Worm (Caenorhabditis elegans) whole organism, L4 larva: ENCODE measurements around the gene gpch-1.

Experiments used
- D1046.2 ChIP-seq: fragments of 200-800 bp; sonication (Bioruptor generic); IDR thresholded peaks from 2 replicates; pipeline ENCODE4 v1.3.6; 2022; ENCODE audit warnings: missing genetic modification characterization, missing compliant biosample characterization
- F26F4.8 ChIP-seq: fragments of 200-800 bp; sonication (Bioruptor generic); conservative IDR thresholded peaks from 2 replicates; pipeline ENCODE4 v1.3.6; 2022; ENCODE audit warnings: missing genetic modification characterization, missing compliant biosample characterization
- T26A8.4 ChIP-seq: fragments of 200-800 bp; sonication (Bioruptor generic); IDR thresholded peaks from 2 replicates; pipeline ENCODE4 v1.3.6; 2022; ENCODE audit warnings: missing genetic modification characterization, missing compliant biosample characterization
- Y5F2A.4 ChIP-seq: fragments of 200-800 bp; sonication (Bioruptor generic); optimal IDR thresholded peaks from 2 replicates; lab custom pipeline; 2018; ENCODE audit warnings: mild to moderate bottlenecking, missing genetic modification characterization, missing compliant biosample characterization
- ama-1 ChIP-seq: fragments of 150-350 bp; optimal IDR thresholded peaks from 2 replicates; lab custom pipeline; 2014; ENCODE audit warnings: inconsistent platforms, mixed read lengths
- ceh-32 ChIP-seq: sonication (generic microtip); optimal IDR thresholded peaks from 2 replicates; lab custom pipeline; 2016; ENCODE audit warnings: mild to moderate bottlenecking, missing genetic modification characterization, missing compliant biosample characterization; ENCODE audit not compliant: poor library complexity
- cey-2 ChIP-seq: sonication (generic microtip); optimal IDR thresholded peaks from 3 replicates; lab custom pipeline; 2017; ENCODE audit warnings: missing genetic modification characterization, mild to moderate bottlenecking, missing compliant biosample characterization, antibody characterized with exemption, borderline replicate concordance; ENCODE audit not compliant: insufficient read depth
- daf-16 ChIP-seq, 3 experiments: sonication (generic microtip); optimal IDR thresholded peaks; 2 replicates each; lab custom pipeline; 2016 to 2017; ENCODE audit warnings: missing genetic modification characterization in 3 of 3, missing genetic modification reagents in 3 of 3, mild to moderate bottlenecking in 2 of 3, missing compliant biosample characterization in 2 of 3, missing biosample characterization in 1 of 3, moderate library complexity in 1 of 3
- daf-19 ChIP-seq: fragments of 200-800 bp; sonication (Bioruptor generic); conservative IDR thresholded peaks from 2 replicates; pipeline ENCODE4 v1.3.6; 2022; ENCODE audit warnings: missing genetic modification characterization, missing compliant biosample characterization
- daf-8 ChIP-seq: fragments of 200-800 bp; sonication (Bioruptor generic); IDR thresholded peaks from 2 replicates; pipeline ENCODE4 v1.3.6; 2022; ENCODE audit warnings: missing genetic modification characterization, missing compliant biosample characterization
- dmd-6 ChIP-seq: fragments of 200-800 bp; sonication (Bioruptor generic); IDR thresholded peaks from 2 replicates; pipeline ENCODE4 v1.3.6; 2022; ENCODE audit warnings: missing genetic modification reagents, missing genetic modification characterization, missing compliant biosample characterization
- dpl-1 ChIP-seq: fragments of 150-350 bp; optimal IDR thresholded peaks from 2 replicates; lab custom pipeline; 2014; ENCODE audit warnings: missing biosample characterization, missing genetic modification reagents, missing genetic modification characterization
- duxl-1 ChIP-seq: sonication (generic microtip); optimal IDR thresholded peaks from 2 replicates; lab custom pipeline; 2016; ENCODE audit warnings: mild to moderate bottlenecking, missing genetic modification characterization, moderate library complexity, missing compliant biosample characterization; ENCODE audit not compliant: poor library complexity
- dve-1 ChIP-seq: sonication (generic microtip); optimal IDR thresholded peaks from 2 replicates; lab custom pipeline; 2017; ENCODE audit warnings: antibody characterized with exemption, mild to moderate bottlenecking, missing genetic modification characterization, missing compliant biosample characterization; ENCODE audit not compliant: insufficient read depth
- fos-1 ChIP-seq: fragments of 150-350 bp; optimal IDR thresholded peaks from 2 replicates; lab custom pipeline; 2014; ENCODE audit warnings: missing biosample characterization, missing genetic modification characterization
- gei-8 ChIP-seq: fragments of 200-800 bp; sonication (Bioruptor generic); optimal IDR thresholded peaks from 2 replicates; lab custom pipeline; 2018; ENCODE audit warnings: mild to moderate bottlenecking, missing genetic modification characterization, missing compliant biosample characterization
- hif-1 ChIP-seq, 2 experiments: sonication (generic microtip); optimal IDR thresholded peaks; 2 replicates each; lab custom pipeline; 2016 to 2017; ENCODE audit warnings: missing compliant biosample characterization in 2 of 2, missing genetic modification characterization in 2 of 2, missing genetic modification reagents in 2 of 2, missing genotype in 2 of 2, mild to moderate bottlenecking in 1 of 2
- hlh-11 ChIP-seq: fragments of 200-800 bp; sonication (Bioruptor generic); optimal IDR thresholded peaks from 2 replicates; lab custom pipeline; 2018; ENCODE audit warnings: mild to moderate bottlenecking, missing genetic modification characterization, missing compliant biosample characterization
- hlh-30 ChIP-seq: sonication (generic microtip); optimal IDR thresholded peaks from 2 replicates; lab custom pipeline; 2017; ENCODE audit warnings: antibody characterized with exemption, mild to moderate bottlenecking, missing genetic modification characterization, missing compliant biosample characterization; ENCODE audit not compliant: insufficient read depth
- hmg-1.1 ChIP-seq: fragments of 200-800 bp; sonication (Bioruptor generic); IDR thresholded peaks from 2 replicates; pipeline ENCODE4 v1.3.6; 2022; ENCODE audit warnings: missing genetic modification reagents, missing genetic modification characterization, missing compliant biosample characterization
- lim-7 ChIP-seq: fragments of 200-800 bp; sonication (Bioruptor generic); IDR thresholded peaks from 2 replicates; pipeline ENCODE4 v1.3.6; 2022; ENCODE audit warnings: missing genetic modification characterization, missing compliant biosample characterization
- lin-13 ChIP-seq: fragments of 150-350 bp; optimal IDR thresholded peaks from 2 replicates; lab custom pipeline; 2014; ENCODE audit warnings: missing biosample characterization, missing genetic modification reagents, missing genetic modification characterization
- lin-15B ChIP-seq: fragments of 150-350 bp; sonication (generic microtip); optimal IDR thresholded peaks from 3 replicates; lab custom pipeline; 2014; ENCODE audit warnings: missing biosample characterization, missing genetic modification characterization
- lin-29 ChIP-seq: fragments of 200-800 bp; sonication (Bioruptor generic); IDR thresholded peaks from 2 replicates; pipeline ENCODE4 v1.3.6; 2022; ENCODE audit warnings: missing genetic modification reagents, missing genetic modification characterization, missing compliant biosample characterization
- lsy-2 ChIP-seq, 2 experiments: fragments of 150-350 bp in 1 of 2; sonication (generic microtip) in 1 of 2; optimal IDR thresholded peaks; 2 replicates each; lab custom pipeline; 2014 to 2017; ENCODE audit warnings: missing biosample characterization in 2 of 2, missing genetic modification characterization in 2 of 2
- madf-5 ChIP-seq, 2 experiments: fragments of 200-800 bp; sonication (Bioruptor generic); IDR thresholded peaks; 2 replicates each; pipeline ENCODE4 v1.3.6; 2022; ENCODE audit warnings: missing compliant biosample characterization in 2 of 2, missing genetic modification characterization in 2 of 2
- mdt-29 ChIP-seq: fragments of 200-800 bp; sonication (Bioruptor generic); IDR thresholded peaks from 2 replicates; pipeline ENCODE4 v1.3.6; 2022; ENCODE audit warnings: missing genetic modification reagents, missing genetic modification characterization, missing compliant biosample characterization
- mep-1 ChIP-seq: fragments of 150-350 bp; sonication (generic microtip); optimal IDR thresholded peaks from 3 replicates; lab custom pipeline; 2014; ENCODE audit warnings: missing biosample characterization, missing genetic modification characterization
- mes-2 ChIP-seq: sonication (generic microtip); optimal IDR thresholded peaks from 2 replicates; lab custom pipeline; 2016; ENCODE audit warnings: missing genotype, mild to moderate bottlenecking, missing genetic modification characterization, missing compliant biosample characterization; ENCODE audit not compliant: poor library complexity, severe bottlenecking
- mxl-3 ChIP-seq: fragments of 200-800 bp; sonication (Bioruptor generic); optimal IDR thresholded peaks from 2 replicates; lab custom pipeline; 2018; ENCODE audit warnings: mild to moderate bottlenecking, missing genetic modification characterization, missing compliant biosample characterization
- nhr-25 ChIP-seq: sonication (generic microtip); optimal IDR thresholded peaks from 2 replicates; lab custom pipeline; 2017; ENCODE audit warnings: missing genetic modification characterization, mild to moderate bottlenecking, missing compliant biosample characterization, antibody characterized with exemption, moderate library complexity, borderline replicate concordance; ENCODE audit not compliant: insufficient read depth
- nhr-42 ChIP-seq: fragments of 200-800 bp; sonication (Bioruptor generic); IDR thresholded peaks from 2 replicates; pipeline ENCODE4 v1.3.6; 2022; ENCODE audit warnings: missing genetic modification characterization, missing compliant biosample characterization
- nhr-48 ChIP-seq: sonication (generic microtip); optimal IDR thresholded peaks from 2 replicates; lab custom pipeline; 2016; ENCODE audit warnings: mild to moderate bottlenecking, missing genetic modification characterization, missing compliant biosample characterization
- nhr-6 ChIP-seq: fragments of 150-350 bp; optimal IDR thresholded peaks from 2 replicates; lab custom pipeline; 2014; ENCODE audit warnings: missing biosample characterization, missing genetic modification characterization
- nhr-77 ChIP-seq: fragments of 150-350 bp; optimal IDR thresholded peaks from 2 replicates; lab custom pipeline; 2014; ENCODE audit warnings: missing biosample characterization, missing genetic modification characterization
- rbr-2 ChIP-seq: sonication (generic microtip); optimal IDR thresholded peaks from 2 replicates; lab custom pipeline; 2016; ENCODE audit warnings: missing genotype, missing genetic modification characterization, missing compliant biosample characterization
- skn-1 ChIP-seq: fragments of 150-350 bp; optimal IDR thresholded peaks from 2 replicates; lab custom pipeline; 2014; ENCODE audit warnings: missing biosample characterization, missing genetic modification characterization
- spr-1 ChIP-seq: sonication (generic microtip); optimal IDR thresholded peaks from 2 replicates; lab custom pipeline; 2016; ENCODE audit warnings: mild to moderate bottlenecking, missing genetic modification characterization, missing compliant biosample characterization
- zfp-2 ChIP-seq: sonication (generic microtip); optimal IDR thresholded peaks from 2 replicates; lab custom pipeline; 2016; ENCODE audit warnings: mild to moderate bottlenecking, missing genetic modification characterization, missing compliant biosample characterization
- zip-2 ChIP-seq: fragments of 150-350 bp; optimal IDR thresholded peaks from 2 replicates; lab custom pipeline; 2014; ENCODE audit warnings: missing biosample characterization, missing genetic modification characterization
- ztf-7 ChIP-seq: fragments of 150-350 bp; optimal IDR thresholded peaks from 2 replicates; lab custom pipeline; 2014; ENCODE audit warnings: missing biosample characterization, missing genetic modification characterization

Gene gpch-1

ce11 chrIII:4414041-4414440 is 5.7 kb downstream of the gpch-1 start (continued):
- TF ChIP-seq T26A8.4 (GFP tag; lab: Robert Waterston, UW) (peak; percentile 84), nhr-42 (GFP tag; lab: Robert Waterston, UW) (0 out of 2 replicates have a peak, but pooled peaks have one; percentile 7), F26F4.8 (GFP tag; lab: Robert Waterston, UW) (0 out of 2 replicates have a peak, but pooled peaks have one; percentile 60), hlh-11 (tag; lab: Kevin White, UChicago) (peak; percentile 20), madf-5 (GFP tag; IDR thresholded peaks at IDR 0.05; lab: Robert Waterston, UW) (0 out of 4 replicates have a peak, but pooled peaks have one; percentile 16 to 33), D1046.2 (peak; percentile 63; the same call in 1 of the 2 replicates)
- TF ChIP-seq, all 104 proteins: peak for 53; not testable (repeated sequence) for 51

DNA sequence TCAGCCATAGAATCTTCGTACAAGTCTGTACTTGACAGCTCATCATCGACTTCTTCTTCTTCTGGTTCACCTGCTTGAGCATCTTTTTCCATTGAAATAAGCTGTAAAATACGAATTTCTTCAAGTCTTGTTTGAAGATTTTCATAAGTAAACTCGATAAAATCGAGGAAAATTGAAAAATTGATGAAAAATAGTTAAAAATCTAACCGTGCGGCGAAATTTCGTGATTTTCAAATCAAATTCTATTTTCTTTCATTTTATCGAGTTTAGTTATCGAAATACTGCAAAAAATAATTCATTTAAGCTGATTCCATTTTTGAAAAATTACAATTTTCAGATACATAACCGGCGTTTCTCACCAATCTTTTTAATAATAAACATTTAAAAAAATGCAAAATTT is 6.8 kb downstream of the gpch-1 start, which contains the start of gene R07E5.11:
Gene R07E5.11 (minus strand): TSS at position 101 of the 400 bp plus-strand sequence.
- TF ChIP-seq dve-1 (tag; lab: Kevin White, UChicago) = no peak
- TF ChIP-seq zip-2 (tag; lab: Kevin White, UChicago) = no peak
- TF ChIP-seq, all 104 proteins: peak for 0

DNA sequence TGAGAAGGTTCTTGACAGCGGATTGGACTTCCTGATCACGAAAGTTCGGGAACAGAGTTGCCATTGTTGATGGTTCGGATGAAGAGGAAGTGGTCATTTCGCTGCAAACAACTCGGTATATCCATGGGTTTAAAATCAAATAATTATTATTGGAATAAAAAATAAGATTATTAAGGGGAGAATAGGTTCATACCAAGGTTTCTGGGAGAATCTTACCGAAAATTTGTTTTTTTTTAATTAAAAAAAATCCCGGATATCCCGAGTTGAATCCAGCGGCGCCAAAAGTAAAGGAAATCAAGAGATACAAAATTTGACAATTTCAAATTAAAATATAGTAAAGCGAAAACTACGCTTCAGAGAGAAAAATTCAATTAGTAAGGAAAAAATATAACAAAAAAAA is 9.6 kb downstream of the gpch-1 start, which contains the start of the genes R07E5.19 and pdcd-2:
Gene R07E5.19 (minus strand): TSS at position 101 of the 400 bp plus-strand sequence.
Gene pdcd-2 (minus strand): TSS at position 102 of the 400 bp plus-strand sequence.
- no peak for TF ChIP-seq spr-1
- TF ChIP-seq daf-8 = no peak
- TF ChIP-seq cey-2 (tag; lab: Kevin White, UChicago) = no peak
- TF ChIP-seq mxl-3 = no peak
- no peak for TF ChIP-seq nhr-25
- TF ChIP-seq fos-1 = no peak
- TF ChIP-seq skn-1 (tag; lab: Kevin White, UChicago) = no peak
- TF ChIP-seq nhr-6 (tag; lab: Kevin White, UChicago) = no peak

DNA sequence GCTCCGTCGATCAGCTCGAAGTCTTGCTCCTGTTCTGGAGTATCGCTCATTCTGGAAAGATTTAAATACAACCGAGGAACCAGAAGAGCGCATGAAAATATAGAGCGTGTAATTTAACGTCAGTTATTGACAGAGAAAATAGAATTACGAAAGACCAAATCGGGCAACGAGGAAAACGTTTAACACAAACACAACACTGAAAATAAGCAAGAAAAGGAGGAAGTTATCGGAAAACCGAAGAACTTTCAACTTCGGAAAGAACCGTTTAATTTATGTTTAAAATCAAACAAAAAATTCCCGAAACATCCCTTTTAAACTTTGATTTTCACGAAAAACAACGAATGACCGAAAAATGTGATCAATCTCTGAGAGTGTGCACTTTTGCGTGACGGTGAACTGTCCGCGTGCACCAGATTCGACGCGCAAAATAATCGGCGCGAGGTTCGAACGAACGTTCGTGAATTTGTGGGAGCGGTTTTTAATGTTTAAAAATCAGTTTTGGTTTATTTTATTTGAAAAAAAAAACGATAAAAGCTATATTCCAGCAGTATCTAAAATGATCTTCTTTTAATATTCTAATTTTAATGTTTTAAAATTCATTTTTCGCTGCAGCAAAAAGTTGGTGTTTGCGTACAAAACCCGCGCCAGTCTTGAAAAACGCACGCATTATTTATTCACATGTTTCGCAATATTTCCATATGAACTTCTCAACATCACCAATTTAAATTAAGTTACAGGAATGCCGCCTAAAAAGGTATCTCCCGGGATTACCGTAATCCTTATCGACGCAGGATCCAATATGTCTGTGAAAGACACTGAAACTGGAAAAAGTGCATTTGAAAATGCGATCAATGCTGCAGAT is 11.0 kb downstream of the gpch-1 start, which contains the start of the genes R07E5.7 and cku-80:
Gene R07E5.7 (minus strand): TSS at position 51 of the 862 bp plus-strand sequence.
Gene cku-80 (plus strand): TSS at position 732 of the 862 bp plus-strand sequence.
- no peak for TF ChIP-seq daf-16 (GFP tag; optimal IDR thresholded peaks at IDR 0.05; lab: Kevin White, UChicago)
- peak; percentile 36 for TF ChIP-seq daf-16 (tag; optimal IDR thresholded peaks at IDR 0.05; lab: Kevin White, UChicago)
- TF ChIP-seq hmg-1.1 (GFP tag; lab: Robert Waterston, UW) = peak; percentile 42; the same call in 1 of the 2 replicates
- no peak for TF ChIP-seq mdt-29 (GFP tag; lab: Robert Waterston, UW)
- TF ChIP-seq lin-13 (GFP tag; lab: Kevin White, UChicago) = peak; percentile 19
- peak; percentile 40; the same call in 1 of the 2 replicates for TF ChIP-seq dmd-6 (GFP tag; lab: Robert Waterston, UW)
- no peak for TF ChIP-seq Y5F2A.4 (GFP tag; lab: Kevin White, UChicago)
- TF ChIP-seq nhr-77 = peak; percentile 17
- peak; percentile 25 for TF ChIP-seq duxl-1
- no peak for TF ChIP-seq zfp-2 (tag; lab: Kevin White, UChicago)
- TF ChIP-seq ama-1 (lab: Kevin White, UChicago) = peak; percentile 27
- TF ChIP-seq ceh-32 = no peak
- peak; percentile 70 for TF ChIP-seq mep-1 (tag; lab: Kevin White, UChicago)
- TF ChIP-seq daf-8 = no peak
- TF ChIP-seq lim-7 (GFP tag; lab: Robert Waterston, UW) = no peak
- peak; percentile 55 for TF ChIP-seq hlh-11 (tag; lab: Kevin White, UChicago)
- TF ChIP-seq dpl-1 (GFP tag; lab: Kevin White, UChicago) = peak; percentile 88
- peak; percentile 92 for TF ChIP-seq hlh-30 (tag; lab: Kevin White, UChicago)
- TF ChIP-seq skn-1 (tag; lab: Kevin White, UChicago) = no peak
- TF ChIP-seq hif-1 (tag; optimal IDR thresholded peaks at IDR 0.05; lab: Kevin White, UChicago) = peak in 1 of 2 experiments; percentile 72
- peak; percentile 76 for TF ChIP-seq mes-2
- peak; percentile 47 for TF ChIP-seq ztf-7 (tag; lab: Kevin White, UChicago)
- TF ChIP-seq dve-1 (tag; lab: Kevin White, UChicago) = peak; percentile 64
- peak; percentile 33 for TF ChIP-seq lin-15B (tag; lab: Kevin White, UChicago)
- TF ChIP-seq rbr-2 (tag; lab: Kevin White, UChicago) = peak; percentile 55
- TF ChIP-seq lsy-2 (tag; optimal IDR thresholded peaks at IDR 0.05; lab: Kevin White, UChicago) = peak in 1 of 2 experiments; percentile 80
- TF ChIP-seq gei-8 (GFP tag; lab: Kevin White, UChicago) = no peak
- TF ChIP-seq nhr-48 (tag; lab: Kevin White, UChicago) = peak; percentile 17
- TF ChIP-seq lin-29 = no peak
- 0 out of 2 replicates have a peak, but pooled peaks have one; percentile 35 for TF ChIP-seq daf-19 (GFP tag; lab: Robert Waterston, UW)
